Fruit fly (Drosophila melanogaster): ENCODE measurements around the gene CG4161.

dm6 chr2L:15470514-15471134 is 37.5 kb downstream of the CG4161 start:
- TF ChIP-seq CG8478 (optimal IDR thresholded peaks at IDR 0.05) (no peak), psq (optimal IDR thresholded peaks at IDR 0.05) (no peak), pan (optimal IDR thresholded peaks at IDR 0.05) (no peak), usp (GFP tag; optimal IDR thresholded peaks at IDR 0.05) (no peak), EcR (GFP tag; optimal IDR thresholded peaks at IDR 0.05) (no peak), Dll (optimal IDR thresholded peaks at IDR 0.05) (no peak)

All from whole organism.